Worm (Caenorhabditis elegans) whole organism, young adult: ENCODE results near the gene pqn-63.

ENCODE experiments used
- ZK185.1 ChIP-seq: sonication (generic microtip); optimal IDR thresholded peaks from 2 replicates; lab custom pipeline; 2016; ENCODE audit warnings: mild to moderate bottlenecking, missing genetic modification characterization, missing compliant biosample characterization; ENCODE audit not compliant: poor library complexity, severe bottlenecking
- lsl-1 ChIP-seq: fragments of 200-800 bp; sonication (Bioruptor generic); optimal IDR thresholded peaks from 2 replicates; lab custom pipeline; 2018; ENCODE audit warnings: mild to moderate bottlenecking, missing genetic modification characterization, moderate library complexity, missing compliant biosample characterization
- rpc-1 ChIP-seq, 2 experiments: fragments of 150-350 bp in 1 of 2; sonication (generic microtip) in 1 of 2; optimal IDR thresholded peaks; 2 replicates each; lab custom pipeline; 2014 to 2018; ENCODE audit warnings: missing biosample characterization in 1 of 2, missing genetic modification characterization in 1 of 2, missing genetic modification reagents in 1 of 2, missing genotype in 1 of 2
- sptf-2 ChIP-seq: fragments of 200-800 bp; sonication (Bioruptor generic); optimal IDR thresholded peaks from 2 replicates; lab custom pipeline; 2018; ENCODE audit warnings: mild to moderate bottlenecking, missing genetic modification characterization, missing compliant biosample characterization
- ztf-28 ChIP-seq: fragments of 200-800 bp; sonication (Bioruptor generic); IDR thresholded peaks from 2 replicates; pipeline ENCODE4 v1.3.6; 2022; ENCODE audit warnings: missing genetic modification reagents, missing genetic modification characterization, missing compliant biosample characterization
- ztf-3 ChIP-seq: fragments of 200-800 bp; sonication (Bioruptor generic); optimal IDR thresholded peaks from 2 replicates; lab custom pipeline; 2018; ENCODE audit warnings: mild to moderate bottlenecking, missing genetic modification characterization, missing compliant biosample characterization

- TF ChIP-seq ztf-3 (GFP tag; lab: Kevin White, UChicago), result no peak
- no peak for TF ChIP-seq ztf-28 (GFP tag; lab: Robert Waterston, UW)
- no peak for TF ChIP-seq ZK185.1 (tag; lab: Kevin White, UChicago)
- TF ChIP-seq lsl-1 (GFP tag; lab: Kevin White, UChicago), result no peak
- TF ChIP-seq rpc-1 (optimal IDR thresholded peaks at IDR 0.05; lab: Kevin White, UChicago), result no peak
- TF ChIP-seq rpc-1 (tag; optimal IDR thresholded peaks at IDR 0.05; lab: Kevin White, UChicago), result no peak
- TF ChIP-seq sptf-2 (GFP tag; lab: Kevin White, UChicago), result no peak
Observed at ce11 chrV:9621437-9621836, 5.6 kb downstream of the pqn-63 start.
